Worm (Caenorhabditis elegans) whole organism, midembryonic: Measurements from ENCODE around the gene pcp-1.

ENCODE experiments used
- T22C8.4 ChIP-seq: fragments of 200-800 bp; sonication (Bioruptor generic); IDR thresholded peaks from 2 replicates; pipeline ENCODE4 v1.3.6; 2022; ENCODE audit warnings: missing genetic modification characterization, missing compliant biosample characterization
- flt-1 ChIP-seq: fragments of 200-800 bp; sonication (Bioruptor generic); IDR thresholded peaks from 2 replicates; pipeline ENCODE4 v1.3.6; 2022; ENCODE audit warnings: missing genetic modification characterization, missing compliant biosample characterization
- klf-2 ChIP-seq: fragments of 200-800 bp; sonication (Bioruptor generic); conservative IDR thresholded peaks from 2 replicates; pipeline ENCODE4 v1.3.6; 2022; ENCODE audit warnings: missing genetic modification reagents, missing genetic modification characterization, missing compliant biosample characterization
- med-1 ChIP-seq: sonication (generic microtip); optimal IDR thresholded peaks from 2 replicates; lab custom pipeline; 2017; ENCODE audit warnings: missing genetic modification characterization, mild to moderate bottlenecking, missing compliant biosample characterization, antibody characterized with exemption, missing genetic modification reagents; ENCODE audit not compliant: insufficient read depth
- ref-1 ChIP-seq: fragments of 200-800 bp; sonication (Bioruptor generic); conservative IDR thresholded peaks from 2 replicates; pipeline ENCODE4 v1.3.6; 2022; ENCODE audit warnings: missing genetic modification reagents, missing genetic modification characterization, missing compliant biosample characterization
- tab-1 ChIP-seq: fragments of 200-800 bp; sonication (Bioruptor generic); IDR thresholded peaks from 2 replicates; pipeline ENCODE4 v1.3.6; 2022; ENCODE audit warnings: missing genetic modification characterization, missing compliant biosample characterization
- ztf-23 ChIP-seq: fragments of 200-800 bp; sonication (Bioruptor generic); IDR thresholded peaks from 2 replicates; pipeline ENCODE4 v1.3.6; 2022; ENCODE audit warnings: missing genetic modification reagents, missing genetic modification characterization, missing compliant biosample characterization
- ztf-29 ChIP-seq: fragments of 200-800 bp; sonication (Bioruptor generic); IDR thresholded peaks from 2 replicates; pipeline ENCODE4 v1.3.6; 2022; ENCODE audit warnings: missing genetic modification reagents, missing genetic modification characterization, missing compliant biosample characterization

ce11 chrIII:7778530-7778929 is 19.8 kb downstream of the pcp-1 start:
- no peak for TF ChIP-seq ztf-29 (GFP tag; lab: Robert Waterston, UW)
- no peak for TF ChIP-seq tab-1 (GFP tag; lab: Robert Waterston, UW)
- no peak for TF ChIP-seq ztf-23 (GFP tag; lab: Robert Waterston, UW)
- TF ChIP-seq klf-2 (GFP tag; lab: Robert Waterston, UW) = no peak
- TF ChIP-seq flt-1 (GFP tag; lab: Robert Waterston, UW) = no peak
- TF ChIP-seq ref-1 (GFP tag; lab: Robert Waterston, UW) = no peak
- no peak for TF ChIP-seq med-1 (GFP tag; lab: Kevin White, UChicago)
- no peak for TF ChIP-seq T22C8.4 (GFP tag; lab: Robert Waterston, UW)
